Worm (Caenorhabditis elegans): ENCODE results near the gene srh-213.
"Not testable (repeated sequence)": the region's sequence is repeated elsewhere in the genome, so short reads cannot be mapped to it uniquely, and the experiment has no call there.

DNA sequence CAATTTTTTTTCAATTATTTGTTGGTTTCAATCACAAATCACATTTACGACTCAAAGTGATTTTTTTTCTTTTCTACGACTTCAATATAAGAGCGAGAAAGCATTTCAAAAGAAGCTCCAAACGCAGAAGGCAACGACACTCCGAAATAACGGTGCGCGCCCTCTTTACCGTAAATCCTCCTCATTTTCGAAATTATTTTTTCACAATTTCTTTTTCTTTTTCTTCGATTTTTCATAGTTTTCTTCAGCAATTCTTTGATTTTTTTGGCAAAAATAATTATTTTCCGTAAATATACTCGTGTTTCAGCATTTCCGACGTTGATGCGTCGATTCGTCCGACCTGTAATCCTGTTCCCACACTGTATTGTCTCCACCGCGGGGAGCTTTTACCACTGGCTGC lies 24.1 kb downstream of the srh-213 start, which contains the start of gene F40C5.2:
- TF ChIP-seq T22C8.4 (GFP tag; IDR thresholded peaks at IDR 0.05); ztf-23 (GFP tag; IDR thresholded peaks at IDR 0.05); med-1 (GFP tag; optimal IDR thresholded peaks at IDR 0.05; ENCODE audit: insufficient read depth); flt-1 (GFP tag; IDR thresholded peaks at IDR 0.05); ztf-29 (GFP tag; IDR thresholded peaks at IDR 0.05); tab-1 (GFP tag; IDR thresholded peaks at IDR 0.05); cog-1 (tag; optimal IDR thresholded peaks at IDR 0.05); klf-2 (GFP tag; conservative IDR thresholded peaks at IDR 0.05): not testable (repeated sequence)
